Fruit fly (Drosophila melanogaster): ENCODE measurements around the gene ICA69.

The ICA69 gene

dm6 chr3L:21130839-21131410 lies 321 bp upstream of the ICA69 start, which contains the start of gene ko (continued):
- TF ChIP-seq slp2 (GFP tag; optimal IDR thresholded peaks at IDR 0.05) (no peak), odd (GFP tag; optimal IDR thresholded peaks at IDR 0.05) (peak; percentile 45), CG14014 (GFP tag; IDR thresholded peaks at IDR 0.05) (no peak), ap (GFP tag; IDR thresholded peaks at IDR 0.05) (no peak), CG3065 (GFP tag; optimal IDR thresholded peaks at IDR 0.05) (no peak), vfl (GFP tag; optimal IDR thresholded peaks at IDR 0.05) (no peak), lab (GFP tag; optimal IDR thresholded peaks at IDR 0.05) (peak; percentile 64), CG14860 (GFP tag; IDR thresholded peaks at IDR 0.05; ENCODE audit: partially characterized antibody) (no peak), CG10209 (GFP tag; optimal IDR thresholded peaks at IDR 0.05) (peak; percentile 42), CG12071 (GFP tag; optimal IDR thresholded peaks at IDR 0.05) (peak; percentile 18), lov (optimal IDR thresholded peaks at IDR 0.05) (no peak), lov (GFP tag; IDR thresholded peaks at IDR 0.05) (peak; percentile 43; the same call in 1 of the 3 replicates), ERR (GFP tag; optimal IDR thresholded peaks at IDR 0.05) (no peak), CG12942 (GFP tag; optimal IDR thresholded peaks at IDR 0.05) (no peak), MESR4 (GFP tag; optimal IDR thresholded peaks at IDR 0.05) (no peak), Bteb2 (GFP tag; optimal IDR thresholded peaks at IDR 0.05) (no peak), CG7372 (GFP tag; IDR thresholded peaks at IDR 0.05) (no peak), Stat92E (GFP tag; optimal IDR thresholded peaks at IDR 0.05) (no peak), CG11093 (GFP tag; IDR thresholded peaks at IDR 0.05) (no peak), cwo (GFP tag; optimal IDR thresholded peaks at IDR 0.05) (no peak), Hsf (GFP tag; optimal IDR thresholded peaks at IDR 0.05) (peak; percentile 20), nom (GFP tag; optimal IDR thresholded peaks at IDR 0.05) (peak; percentile 9), tio (GFP tag; optimal IDR thresholded peaks at IDR 0.05) (no peak), CG10267 (tag; optimal IDR thresholded peaks at IDR 0.05) (no peak), Aef1 (GFP tag; IDR thresholded peaks at IDR 0.05) (no peak), CG13123 (GFP tag; optimal IDR thresholded peaks at IDR 0.05) (peak; percentile 9), Dp (GFP tag; optimal IDR thresholded peaks at IDR 0.05) (peak; percentile 52), CG5180 (GFP tag; optimal IDR thresholded peaks at IDR 0.05) (peak; percentile 99), BtbVII (GFP tag; optimal IDR thresholded peaks at IDR 0.05) (no peak), dpn (GFP tag; optimal IDR thresholded peaks at IDR 0.05) (no peak), CG7357 (GFP tag; IDR thresholded peaks at IDR 0.05) (no peak), Ssrp (tag; optimal IDR thresholded peaks at IDR 0.05) (no peak), CG11696 (GFP tag; IDR thresholded peaks at IDR 0.05) (no peak), CG15011 (GFP tag; optimal IDR thresholded peaks at IDR 0.05) (peak; percentile 21), CG8924 (tag; optimal IDR thresholded peaks at IDR 0.05) (no peak), sd (tag; optimal IDR thresholded peaks at IDR 0.05) (no peak), Hand (GFP tag; optimal IDR thresholded peaks at IDR 0.05) (no peak), Fer1 (GFP tag; optimal IDR thresholded peaks at IDR 0.05) (no peak), Sry-β (GFP tag; optimal IDR thresholded peaks at IDR 0.05) (no peak), Dad (GFP tag; optimal IDR thresholded peaks at IDR 0.05) (no peak), CG2875 (GFP tag; optimal IDR thresholded peaks at IDR 0.05) (peak; percentile 76), CG6654 (GFP tag; optimal IDR thresholded peaks at IDR 0.05) (no peak), CG34376 (GFP tag; optimal IDR thresholded peaks at IDR 0.05) (no peak), CG11504 (tag; optimal IDR thresholded peaks at IDR 0.05) (no peak), br (optimal IDR thresholded peaks at IDR 0.05) (no peak), maf-S (GFP tag; optimal IDR thresholded peaks at IDR 0.05) (no peak), sqz (GFP tag; optimal IDR thresholded peaks at IDR 0.05) (no peak), CG7987 (GFP tag; optimal IDR thresholded peaks at IDR 0.05) (peak; percentile 54), gfzf (GFP tag; optimal IDR thresholded peaks at IDR 0.05) (no peak), CG1024 (GFP tag; IDR thresholded peaks at IDR 0.05) (0 out of 2 replicates have a peak, but pooled peaks have one; percentile 38)

Data from whole organism, embryonic.